Fruit fly (Drosophila melanogaster) Kc167 (cell line): Measurements from ENCODE around the gene CG9903.

ENCODE experiments used
- Myc ChIP-seq: fragments of >200 bp; optimal IDR thresholded peaks from 2 replicates; lab custom pipeline; 2017; ENCODE audit warnings: missing external identifiers
- Sin3A ChIP-seq: fragments of >200 bp; optimal IDR thresholded peaks from 2 replicates; lab custom pipeline; 2018; ENCODE audit warnings: missing external identifiers
- h ChIP-seq: fragments of >200 bp; optimal IDR thresholded peaks from 3 replicates; lab custom pipeline; 2018; ENCODE audit warnings: missing external identifiers
- insv ChIP-seq: fragments of >200 bp; optimal IDR thresholded peaks from 3 replicates; lab custom pipeline; 2018; ENCODE audit warnings: missing external identifiers
- psq ChIP-seq: fragments of >200 bp; optimal IDR thresholded peaks from 2 replicates; lab custom pipeline; 2017; ENCODE audit warnings: missing external identifiers
- ttk ChIP-seq: sonication (Bioruptor generic); optimal IDR thresholded peaks from 2 replicates; lab custom pipeline; 2017; ENCODE audit warnings: missing external identifiers

Gene CG9903

dm6 chrX:16540802-16541346 lies at the start of gene CG9903:
Gene CG9903 (minus strand): TSS chrX:16540852.
- TF ChIP-seq insv (lab: Kevin White, UChicago) (no peak), psq (lab: Kevin White, UChicago) (no peak), Myc (lab: Kevin White, UChicago) (no peak), ttk (lab: Kevin White, UChicago) (no peak), Sin3A (lab: Kevin White, UChicago) (no peak), h (lab: Kevin White, UChicago) (no peak)

- TF ChIP-seq insv (lab: Kevin White, UChicago) (no peak), ttk (lab: Kevin White, UChicago) (no peak), Sin3A (lab: Kevin White, UChicago) (no peak), h (lab: Kevin White, UChicago) (no peak), Myc (lab: Kevin White, UChicago) (no peak), psq (lab: Kevin White, UChicago) (no peak)
Measured at dm6 chrX:16587668-16588046, 47.0 kb upstream of the CG9903 start, which contains the start of gene CG13014. Gene CG13014 (plus strand): TSS chrX:16587873.

- TF ChIP-seq Sin3A (lab: Kevin White, UChicago) (no peak), h (lab: Kevin White, UChicago) (no peak), insv (lab: Kevin White, UChicago) (no peak), psq (lab: Kevin White, UChicago) (no peak), Myc (lab: Kevin White, UChicago) (no peak), ttk (lab: Kevin White, UChicago) (no peak)
Measured at dm6 chrX:16587021-16587667, 46.5 kb upstream of the CG9903 start, which contains the start of gene CanA-14F. Gene CanA-14F (minus strand): TSS chrX:16587172.

dm6 chrX:16586178-16586890 lies 45.7 kb upstream of the CG9903 start:
- TF ChIP-seq ttk (lab: Kevin White, UChicago) (no peak), h (lab: Kevin White, UChicago) (no peak), Sin3A (lab: Kevin White, UChicago) (no peak), Myc (lab: Kevin White, UChicago) (no peak), insv (lab: Kevin White, UChicago) (no peak), psq (lab: Kevin White, UChicago) (no peak)

dm6 chrX:16585569-16585968 lies 44.9 kb upstream of the CG9903 start:
- TF ChIP-seq Myc (lab: Kevin White, UChicago) (no peak), psq (lab: Kevin White, UChicago) (no peak), ttk (lab: Kevin White, UChicago) (no peak), h (lab: Kevin White, UChicago) (no peak)

- TF ChIP-seq h (lab: Kevin White, UChicago): no peak
- no peak for TF ChIP-seq psq (lab: Kevin White, UChicago)
- TF ChIP-seq Myc (lab: Kevin White, UChicago): no peak
- no peak for TF ChIP-seq Sin3A (lab: Kevin White, UChicago)
- TF ChIP-seq ttk (lab: Kevin White, UChicago): no peak
- TF ChIP-seq insv (lab: Kevin White, UChicago): no peak
Measured at dm6 chrX:16583730-16584129, 43.1 kb upstream of the CG9903 start.

- no peak for TF ChIP-seq Sin3A (lab: Kevin White, UChicago)
Measured at dm6 chrX:16582145-16582544, 41.5 kb upstream of the CG9903 start.

dm6 chrX:16581703-16582102 lies 41.1 kb upstream of the CG9903 start:
- TF ChIP-seq psq (lab: Kevin White, UChicago) (no peak), Sin3A (lab: Kevin White, UChicago) (no peak), insv (lab: Kevin White, UChicago) (no peak), ttk (lab: Kevin White, UChicago) (no peak), Myc (lab: Kevin White, UChicago) (no peak), h (lab: Kevin White, UChicago) (no peak)

dm6 chrX:16579978-16580377 lies 39.3 kb upstream of the CG9903 start:
- no peak for TF ChIP-seq ttk (lab: Kevin White, UChicago)
- no peak for TF ChIP-seq psq (lab: Kevin White, UChicago)
- TF ChIP-seq Myc (lab: Kevin White, UChicago): no peak
- TF ChIP-seq Sin3A (lab: Kevin White, UChicago): no peak
- TF ChIP-seq insv (lab: Kevin White, UChicago): no peak
- TF ChIP-seq h (lab: Kevin White, UChicago): no peak

- TF ChIP-seq insv (lab: Kevin White, UChicago) (no peak), ttk (lab: Kevin White, UChicago) (no peak), h (lab: Kevin White, UChicago) (no peak), psq (lab: Kevin White, UChicago) (no peak), Myc (lab: Kevin White, UChicago) (no peak), Sin3A (lab: Kevin White, UChicago) (no peak)
Measured at dm6 chrX:16575097-16575496, 34.4 kb upstream of the CG9903 start.

dm6 chrX:16574114-16574513 lies 33.5 kb upstream of the CG9903 start:
- no peak for TF ChIP-seq h (lab: Kevin White, UChicago)
- no peak for TF ChIP-seq ttk (lab: Kevin White, UChicago)
- TF ChIP-seq insv (lab: Kevin White, UChicago): no peak
- TF ChIP-seq Myc (lab: Kevin White, UChicago): no peak
- no peak for TF ChIP-seq Sin3A (lab: Kevin White, UChicago)
- no peak for TF ChIP-seq psq (lab: Kevin White, UChicago)
